Worm (Caenorhabditis elegans) whole organism, dauer: ENCODE measurements around the gene gcy-19.
"Not testable (repeated sequence)": the region's sequence is repeated elsewhere in the genome, so short reads cannot be mapped to it uniquely, and the experiment has no call there.

Source experiments
- unc-62 ChIP-seq: sonication (generic microtip); optimal IDR thresholded peaks from 2 replicates; lab custom pipeline; 2017; ENCODE audit warnings: missing biosample characterization, missing genetic modification reagents, missing genetic modification characterization

gcy-19 gene

ce11 chrII:3259254-3259653, at the start of gene gcy-19:
Gene gcy-19 (minus strand): TSS chrII:3259354.
- no peak for TF ChIP-seq unc-62

ce11 chrII:3303582-3303981, 44.4 kb upstream of the gcy-19 start:
- no peak for TF ChIP-seq unc-62

ce11 chrII:3299457-3299856, 40.3 kb upstream of the gcy-19 start, which contains the start of gene btb-22:
Gene btb-22 (plus strand): TSS chrII:3299757.
- TF ChIP-seq unc-62, result no peak

ce11 chrII:3297914-3298313, 38.8 kb upstream of the gcy-19 start, which contains the start of gene btb-18:
Gene btb-18 (plus strand): TSS chrII:3298214.
- no peak for TF ChIP-seq unc-62

- no peak for TF ChIP-seq unc-62
These were observed 37.5 kb upstream of the gcy-19 start, which contains the start of gene btb-16 for ce11 chrII:3296644-3297043. Gene btb-16 (plus strand): TSS chrII:3296883.

- no peak for TF ChIP-seq unc-62
These were observed 36.0 kb upstream of the gcy-19 start, which contains the start of gene btb-17 for ce11 chrII:3295193-3295592. Gene btb-17 (plus strand): TSS chrII:3295405.

ce11 chrII:3290544-3290943, 31.4 kb upstream of the gcy-19 start, which contains the start of gene F39E9.14:
Gene F39E9.14 (minus strand): TSS chrII:3290644.
- not testable (repeated sequence) for TF ChIP-seq unc-62

- TF ChIP-seq unc-62, result no peak
These were observed 27.9 kb upstream of the gcy-19 start, which contains the start of gene sri-63 for ce11 chrII:3287073-3287472. Gene sri-63 (plus strand): TSS chrII:3287373.

- TF ChIP-seq unc-62, result no peak
These were observed 25.4 kb upstream of the gcy-19 start, which contains the start of gene scl-15 for ce11 chrII:3284558-3284957. Gene scl-15 (minus strand): TSS chrII:3284658.

ce11 chrII:3282353-3282752, 23.2 kb upstream of the gcy-19 start, which contains the start of gene nep-13:
Gene nep-13 (plus strand): TSS chrII:3282653.
- TF ChIP-seq unc-62, result no peak

- no peak for TF ChIP-seq unc-62
These were observed 19.5 kb upstream of the gcy-19 start, which contains the start of gene wht-4 for ce11 chrII:3278634-3279033. Gene wht-4 (plus strand): TSS chrII:3278934.

- TF ChIP-seq unc-62, result no peak
These were observed 18.5 kb upstream of the gcy-19 start, which contains the start of gene F02E11.4 for ce11 chrII:3277686-3278085. Gene F02E11.4 (minus strand): TSS chrII:3277786.

- no peak for TF ChIP-seq unc-62
These were observed 15.8 kb upstream of the gcy-19 start, which contains the start of gene F02E11.3 for ce11 chrII:3274923-3275322. Gene F02E11.3 (minus strand): TSS chrII:3275023.

ce11 chrII:3270598-3270997, 11.4 kb upstream of the gcy-19 start:
- TF ChIP-seq unc-62, result no peak

- TF ChIP-seq unc-62, result no peak
These were observed 8.7 kb upstream of the gcy-19 start for ce11 chrII:3267815-3268214.

- TF ChIP-seq unc-62, result no peak
These were observed 8.2 kb upstream of the gcy-19 start, which contains the start of gene F02E11.7 for ce11 chrII:3267365-3267764. Gene F02E11.7 (plus strand): TSS chrII:3267665.

- TF ChIP-seq unc-62, result no peak
These were observed 5.5 kb upstream of the gcy-19 start for ce11 chrII:3264704-3265103.

- no peak for TF ChIP-seq unc-62
These were observed 3.4 kb upstream of the gcy-19 start, which contains the start of gene F02E11.2 for ce11 chrII:3262504-3262903. Gene F02E11.2 (plus strand): TSS chrII:3262804.
